Worm (Caenorhabditis elegans): ENCODE measurements around the gene twk-26.

twk-26 gene

ce11 chrX:3091119-3091746, 36.6 kb upstream of the twk-26 start:
- TF ChIP-seq tbx-11 (GFP tag; IDR thresholded peaks at IDR 0.05) (no peak), ceh-36 (tag; optimal IDR thresholded peaks at IDR 0.05) (no peak), tra-4 (tag; optimal IDR thresholded peaks at IDR 0.05) (no peak), hnd-1 (tag; optimal IDR thresholded peaks at IDR 0.05) (no peak), flt-1 (GFP tag; IDR thresholded peaks at IDR 0.05) (no peak), B0310.2 (tag; optimal IDR thresholded peaks at IDR 0.05) (no peak), ets-7 (tag; optimal IDR thresholded peaks at IDR 0.05) (no peak), aly-1 (tag; optimal IDR thresholded peaks at IDR 0.05) (no peak), hmg-4 (GFP tag; optimal IDR thresholded peaks at IDR 0.05) (no peak), ceh-13 (GFP tag; optimal IDR thresholded peaks at IDR 0.05) (no peak), F13C5.2 (tag; optimal IDR thresholded peaks at IDR 0.05) (no peak), sea-1 (GFP tag; conservative IDR thresholded peaks at IDR 0.05) (no peak)

DNA sequence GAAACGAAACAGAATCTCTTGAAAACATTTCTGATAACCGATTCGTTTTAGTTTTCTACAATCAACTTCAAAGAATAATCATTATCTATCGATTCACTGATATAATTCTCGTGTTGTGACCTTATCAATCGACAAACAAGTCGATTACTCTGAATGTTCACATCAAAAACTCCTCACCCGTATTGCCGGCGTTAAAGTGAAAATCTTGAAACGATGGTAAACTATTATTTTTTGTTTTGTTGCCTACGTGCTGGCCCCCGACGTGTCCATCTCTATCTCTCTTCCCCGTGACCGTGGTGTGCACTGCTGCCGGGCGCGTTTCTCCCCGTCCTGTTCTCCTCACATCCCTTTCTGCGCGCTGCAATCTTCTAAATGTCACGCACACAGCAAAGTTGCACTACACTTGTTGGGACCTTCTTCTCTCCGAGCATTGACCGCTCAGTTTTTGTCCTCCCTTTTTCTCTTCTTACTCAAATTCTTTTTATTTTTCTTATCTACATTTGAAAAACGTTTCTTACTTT, 35.3 kb upstream of the twk-26 start:
- no peak for TF ChIP-seq ceh-36 (tag; optimal IDR thresholded peaks at IDR 0.05)
- TF ChIP-seq pes-1 (GFP tag; IDR thresholded peaks at IDR 0.05) = no peak
- TF ChIP-seq hmg-4 (GFP tag; optimal IDR thresholded peaks at IDR 0.05) = no peak
- no peak for TF ChIP-seq hnd-1 (tag; optimal IDR thresholded peaks at IDR 0.05)
- no peak for TF ChIP-seq B0310.2 (tag; optimal IDR thresholded peaks at IDR 0.05)
- TF ChIP-seq tbx-37 (GFP tag; conservative IDR thresholded peaks at IDR 0.05) = no peak
- TF ChIP-seq hmbx-1 (tag; optimal IDR thresholded peaks at IDR 0.05) = no peak
- TF ChIP-seq tra-4 (tag; optimal IDR thresholded peaks at IDR 0.05) = no peak
- TF ChIP-seq tbx-11 (GFP tag; IDR thresholded peaks at IDR 0.05) = no peak
- no peak for TF ChIP-seq scrt-1 (GFP tag; IDR thresholded peaks at IDR 0.05)
- TF ChIP-seq ceh-13 (GFP tag; optimal IDR thresholded peaks at IDR 0.05) = no peak
- no peak for TF ChIP-seq sea-1 (GFP tag; conservative IDR thresholded peaks at IDR 0.05)
- TF ChIP-seq flt-1 (GFP tag; IDR thresholded peaks at IDR 0.05) = no peak
- no peak for TF ChIP-seq ets-7 (tag; optimal IDR thresholded peaks at IDR 0.05)
- TF ChIP-seq F13C5.2 (tag; optimal IDR thresholded peaks at IDR 0.05) = no peak
- TF ChIP-seq ama-1 (optimal IDR thresholded peaks at IDR 0.05) = no peak
- no peak for TF ChIP-seq aly-1 (tag; optimal IDR thresholded peaks at IDR 0.05)

- TF ChIP-seq hmbx-1 (tag; optimal IDR thresholded peaks at IDR 0.05) = no peak
- TF ChIP-seq tra-4 (tag; optimal IDR thresholded peaks at IDR 0.05) = no peak
- TF ChIP-seq pes-1 (GFP tag; IDR thresholded peaks at IDR 0.05) = no peak
- no peak for TF ChIP-seq ceh-36 (tag; optimal IDR thresholded peaks at IDR 0.05)
- no peak for TF ChIP-seq ets-7 (tag; optimal IDR thresholded peaks at IDR 0.05)
- no peak for TF ChIP-seq tbx-37 (GFP tag; conservative IDR thresholded peaks at IDR 0.05)
- no peak for TF ChIP-seq B0310.2 (tag; optimal IDR thresholded peaks at IDR 0.05)
- TF ChIP-seq F13C5.2 (tag; optimal IDR thresholded peaks at IDR 0.05) = no peak
- TF ChIP-seq tbx-11 (GFP tag; IDR thresholded peaks at IDR 0.05) = no peak
- TF ChIP-seq hnd-1 (tag; optimal IDR thresholded peaks at IDR 0.05) = no peak
- TF ChIP-seq scrt-1 (GFP tag; IDR thresholded peaks at IDR 0.05) = no peak
- TF ChIP-seq hmg-4 (GFP tag; optimal IDR thresholded peaks at IDR 0.05) = no peak
- no peak for TF ChIP-seq sea-1 (GFP tag; conservative IDR thresholded peaks at IDR 0.05)
- TF ChIP-seq ama-1 (optimal IDR thresholded peaks at IDR 0.05) = no peak
- no peak for TF ChIP-seq flt-1 (GFP tag; IDR thresholded peaks at IDR 0.05)
- TF ChIP-seq ceh-13 (GFP tag; optimal IDR thresholded peaks at IDR 0.05) = no peak
- TF ChIP-seq aly-1 (tag; optimal IDR thresholded peaks at IDR 0.05) = no peak
Measured at ce11 chrX:3089423-3089822, 34.8 kb upstream of the twk-26 start, which contains the start of gene pccb-1. TSS of gene pccb-1 (plus strand) at chrX:3089549.

DNA sequence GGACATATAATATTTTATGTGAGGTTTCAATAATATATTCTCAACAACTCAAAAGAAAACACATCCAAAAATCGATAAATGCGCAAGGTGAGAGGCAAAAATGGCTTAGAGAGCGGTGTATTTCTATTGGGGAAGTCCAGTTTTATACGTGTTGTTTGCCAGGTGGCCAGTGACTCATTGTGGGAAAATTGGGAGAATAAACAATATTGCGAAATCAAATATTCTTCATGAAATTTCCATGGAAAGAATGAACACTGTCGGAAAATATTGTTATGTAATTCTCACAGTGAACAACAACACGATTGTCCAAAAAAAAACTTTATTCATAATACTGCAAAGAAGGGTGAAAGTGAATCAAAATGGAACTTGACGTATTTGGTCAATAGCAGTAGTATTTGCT, 33.0 kb upstream of the twk-26 start:
- TF ChIP-seq ceh-36 (tag; optimal IDR thresholded peaks at IDR 0.05) (no peak), scrt-1 (GFP tag; IDR thresholded peaks at IDR 0.05) (no peak), tbx-11 (GFP tag; IDR thresholded peaks at IDR 0.05) (no peak), sea-1 (GFP tag; conservative IDR thresholded peaks at IDR 0.05) (no peak), tra-4 (tag; optimal IDR thresholded peaks at IDR 0.05) (no peak), hmbx-1 (tag; optimal IDR thresholded peaks at IDR 0.05) (no peak), tbx-37 (GFP tag; conservative IDR thresholded peaks at IDR 0.05) (no peak), F13C5.2 (tag; optimal IDR thresholded peaks at IDR 0.05) (no peak), pes-1 (GFP tag; IDR thresholded peaks at IDR 0.05) (no peak), hnd-1 (tag; optimal IDR thresholded peaks at IDR 0.05) (no peak), ceh-13 (GFP tag; optimal IDR thresholded peaks at IDR 0.05) (no peak), hmg-4 (GFP tag; optimal IDR thresholded peaks at IDR 0.05) (no peak), B0310.2 (tag; optimal IDR thresholded peaks at IDR 0.05) (no peak), aly-1 (tag; optimal IDR thresholded peaks at IDR 0.05) (no peak), ama-1 (optimal IDR thresholded peaks at IDR 0.05) (no peak), flt-1 (GFP tag; IDR thresholded peaks at IDR 0.05) (no peak)

DNA sequence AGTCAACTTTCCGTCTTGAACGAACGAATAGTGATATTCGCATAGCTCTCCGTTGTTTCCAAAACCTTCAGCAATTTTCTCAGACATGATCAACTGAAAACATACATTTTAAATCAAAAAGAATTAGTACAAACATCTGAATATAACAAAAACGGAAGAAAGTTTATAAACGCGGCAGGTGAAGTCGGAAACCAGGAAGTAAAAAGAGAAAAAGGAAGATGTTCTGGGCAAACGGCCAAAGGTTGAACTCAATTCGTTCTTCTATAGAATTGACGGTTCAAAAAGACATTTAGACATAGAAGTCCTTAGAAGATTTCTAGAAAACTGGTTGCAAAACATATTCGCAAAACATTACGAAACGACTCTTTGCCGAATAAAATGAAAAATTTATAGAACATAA, 32.6 kb upstream of the twk-26 start, which contains the start of gene F52E4.5:
F52E4.5 (minus strand) TSS at position 101 of the 400 bp plus-strand sequence.
- TF ChIP-seq ama-1 (optimal IDR thresholded peaks at IDR 0.05) (no peak), hnd-1 (tag; optimal IDR thresholded peaks at IDR 0.05) (no peak), tra-4 (tag; optimal IDR thresholded peaks at IDR 0.05) (no peak), ets-7 (tag; optimal IDR thresholded peaks at IDR 0.05) (no peak), B0310.2 (tag; optimal IDR thresholded peaks at IDR 0.05) (no peak), ceh-13 (GFP tag; optimal IDR thresholded peaks at IDR 0.05) (no peak)

- TF ChIP-seq ceh-13 (GFP tag; optimal IDR thresholded peaks at IDR 0.05) (no peak), tbx-37 (GFP tag; conservative IDR thresholded peaks at IDR 0.05) (no peak), ets-7 (tag; optimal IDR thresholded peaks at IDR 0.05) (no peak), ceh-36 (tag; optimal IDR thresholded peaks at IDR 0.05) (no peak), scrt-1 (GFP tag; IDR thresholded peaks at IDR 0.05) (no peak), B0310.2 (tag; optimal IDR thresholded peaks at IDR 0.05) (no peak), ama-1 (optimal IDR thresholded peaks at IDR 0.05) (no peak), F13C5.2 (tag; optimal IDR thresholded peaks at IDR 0.05) (no peak), flt-1 (GFP tag; IDR thresholded peaks at IDR 0.05) (no peak), aly-1 (tag; optimal IDR thresholded peaks at IDR 0.05) (no peak), tra-4 (tag; optimal IDR thresholded peaks at IDR 0.05) (no peak), sea-1 (GFP tag; conservative IDR thresholded peaks at IDR 0.05) (no peak), tbx-11 (GFP tag; IDR thresholded peaks at IDR 0.05) (no peak), pes-1 (GFP tag; IDR thresholded peaks at IDR 0.05) (no peak), hnd-1 (tag; optimal IDR thresholded peaks at IDR 0.05) (no peak), hmg-4 (GFP tag; optimal IDR thresholded peaks at IDR 0.05) (no peak)
Measured at ce11 chrX:3080825-3081224, 26.2 kb upstream of the twk-26 start, which contains the start of gene twk-16. TSS of gene twk-16 (plus strand) at chrX:3081125.
